Worm (Caenorhabditis elegans) whole organism, young adult: ENCODE data around the gene elpc-4.

ENCODE experiments used
- F52B5.7 ChIP-seq: sonication (generic microtip); optimal IDR thresholded peaks from 2 replicates; lab custom pipeline; 2016; ENCODE audit warnings: mild to moderate bottlenecking, missing genetic modification characterization, missing compliant biosample characterization
- F55B11.4 ChIP-seq: sonication (generic microtip); optimal IDR thresholded peaks from 2 replicates; lab custom pipeline; 2016; ENCODE audit warnings: missing compliant biosample characterization, missing genetic modification characterization, borderline replicate concordance; ENCODE audit not compliant: insufficient read depth
- K11D2.4 ChIP-seq: fragments of 200-800 bp; sonication (Bioruptor generic); IDR thresholded peaks from 2 replicates; pipeline ENCODE4 v1.3.6; 2022; ENCODE audit warnings: missing genetic modification reagents, missing genetic modification characterization, missing compliant biosample characterization
- Y56A3A.18 ChIP-seq: fragments of 200-800 bp; sonication (Bioruptor generic); IDR thresholded peaks from 2 replicates; pipeline ENCODE4 v1.3.6; 2022; ENCODE audit warnings: missing genetic modification reagents, missing genetic modification characterization, missing compliant biosample characterization
- bed-1 ChIP-seq: fragments of 200-800 bp; sonication (Bioruptor generic); IDR thresholded peaks from 2 replicates; pipeline ENCODE4 v1.3.6; 2022; ENCODE audit warnings: missing genetic modification reagents, missing genetic modification characterization, missing compliant biosample characterization
- bed-2 ChIP-seq: fragments of 200-800 bp; sonication (Bioruptor generic); IDR thresholded peaks from 2 replicates; pipeline ENCODE4 v1.3.6; 2022; ENCODE audit warnings: missing genetic modification reagents, missing genetic modification characterization, missing compliant biosample characterization
- ceh-40 ChIP-seq: fragments of 200-800 bp; sonication (Bioruptor generic); IDR thresholded peaks from 2 replicates; pipeline ENCODE4 v1.3.6; 2022; ENCODE audit warnings: missing genetic modification characterization, missing compliant biosample characterization
- die-1 ChIP-seq: sonication (generic microtip); optimal IDR thresholded peaks from 2 replicates; lab custom pipeline; 2016; ENCODE audit warnings: missing genotype, mild to moderate bottlenecking, missing genetic modification characterization, missing compliant biosample characterization
- dox-1 ChIP-seq: fragments of 200-800 bp; sonication (Bioruptor generic); IDR thresholded peaks from 2 replicates; pipeline ENCODE4 v1.3.6; 2022; ENCODE audit warnings: missing genetic modification reagents, missing genetic modification characterization, missing compliant biosample characterization
- dpl-1 ChIP-seq: fragments of 150-350 bp; optimal IDR thresholded peaks from 2 replicates; lab custom pipeline; 2014; ENCODE audit warnings: missing biosample characterization, missing genetic modification reagents, missing genetic modification characterization
- hlh-26 ChIP-seq: fragments of 200-800 bp; sonication (Bioruptor generic); conservative IDR thresholded peaks from 2 replicates; pipeline ENCODE4 v1.3.6; 2022; ENCODE audit warnings: missing genetic modification reagents, missing genetic modification characterization, missing compliant biosample characterization
- lag-1 ChIP-seq: fragments of 200-800 bp; sonication (Bioruptor generic); IDR thresholded peaks from 2 replicates; pipeline ENCODE4 v1.3.6; 2022; ENCODE audit warnings: missing genetic modification reagents, missing genetic modification characterization, missing compliant biosample characterization
- let-607 ChIP-seq, 2 experiments: fragments of 200-800 bp in 1 of 2; sonication (Bioruptor generic) in 1 of 2; sonication (generic microtip) in 1 of 2; optimal IDR thresholded peaks; 2 replicates each; lab custom pipeline; 2016 to 2018; ENCODE audit warnings: mild to moderate bottlenecking in 2 of 2, missing compliant biosample characterization in 2 of 2, missing genetic modification characterization in 2 of 2, moderate library complexity in 2 of 2, missing genotype in 1 of 2
- lin-40 ChIP-seq: sonication (generic microtip); optimal IDR thresholded peaks from 2 replicates; lab custom pipeline; 2016; ENCODE audit warnings: missing genetic modification characterization, mild to moderate bottlenecking, missing compliant biosample characterization, missing genotype, missing genetic modification reagents
- lir-1 ChIP-seq: fragments of 200-800 bp; sonication (Bioruptor generic); conservative IDR thresholded peaks from 2 replicates; pipeline ENCODE4 v1.3.6; 2022; ENCODE audit warnings: missing genetic modification reagents, missing genetic modification characterization, missing compliant biosample characterization
- lsy-27 ChIP-seq: sonication (generic microtip); optimal IDR thresholded peaks from 2 replicates; lab custom pipeline; 2017; ENCODE audit warnings: missing genetic modification characterization, mild to moderate bottlenecking, missing compliant biosample characterization, antibody characterized with exemption, missing genotype, borderline replicate concordance; ENCODE audit not compliant: insufficient read depth
- madf-3 ChIP-seq: fragments of 200-800 bp; sonication (Bioruptor generic); IDR thresholded peaks from 2 replicates; pipeline ENCODE4 v1.3.6; 2022; ENCODE audit warnings: missing genetic modification reagents, missing genetic modification characterization, missing compliant biosample characterization
- mel-28 ChIP-seq: sonication (generic microtip); optimal IDR thresholded peaks from 2 replicates; lab custom pipeline; 2016; ENCODE audit warnings: borderline replicate concordance, mild to moderate bottlenecking, missing genetic modification characterization, missing compliant biosample characterization
- mes-4 ChIP-seq: sonication (generic microtip); optimal IDR thresholded peaks from 2 replicates; lab custom pipeline; 2016; ENCODE audit warnings: missing genotype, missing genetic modification characterization, missing compliant biosample characterization
- mxl-1 ChIP-seq: sonication (generic microtip); optimal IDR thresholded peaks from 2 replicates; lab custom pipeline; 2016; ENCODE audit warnings: missing genetic modification characterization, missing compliant biosample characterization
- nhr-120 ChIP-seq: fragments of 200-800 bp; sonication (Bioruptor generic); IDR thresholded peaks from 2 replicates; pipeline ENCODE4 v1.3.6; 2022; ENCODE audit warnings: missing genetic modification characterization, missing compliant biosample characterization
- nhr-27 ChIP-seq: fragments of 200-800 bp; sonication (Bioruptor generic); optimal IDR thresholded peaks from 2 replicates; lab custom pipeline; 2018; ENCODE audit warnings: mild to moderate bottlenecking, missing genetic modification characterization, moderate library complexity, missing compliant biosample characterization
- nhr-80 ChIP-seq: sonication (generic microtip); optimal IDR thresholded peaks from 2 replicates; lab custom pipeline; 2016; ENCODE audit warnings: missing genetic modification characterization, missing compliant biosample characterization
- sea-2 ChIP-seq: fragments of 200-800 bp; sonication (Bioruptor generic); IDR thresholded peaks from 2 replicates; pipeline ENCODE4 v1.3.6; 2022; ENCODE audit warnings: missing genetic modification characterization, missing compliant biosample characterization
- snpc-4 ChIP-seq, 5 experiments: fragments of 150-350 bp in 1 of 5; sonication (generic microtip) in 4 of 5; optimal IDR thresholded peaks; 2 replicates each; lab custom pipeline; 2014 to 2018; ENCODE audit warnings: missing genetic modification characterization in 5 of 5, missing biosample characterization in 3 of 5, antibody characterized with exemption in 2 of 5, mild to moderate bottlenecking in 2 of 5, missing compliant biosample characterization in 2 of 5, missing genotype in 2 of 5, moderate library complexity in 2 of 5, missing genetic modification reagents in 1 of 5
- somi-1 ChIP-seq: fragments of 200-800 bp; sonication (Bioruptor generic); optimal IDR thresholded peaks from 2 replicates; lab custom pipeline; 2018; ENCODE audit warnings: mild to moderate bottlenecking, missing genetic modification characterization, missing compliant biosample characterization
- sptf-2 ChIP-seq: fragments of 200-800 bp; sonication (Bioruptor generic); optimal IDR thresholded peaks from 2 replicates; lab custom pipeline; 2018; ENCODE audit warnings: mild to moderate bottlenecking, missing genetic modification characterization, missing compliant biosample characterization
- tlf-1 ChIP-seq: fragments of 200-800 bp; sonication (Bioruptor generic); optimal IDR thresholded peaks from 2 replicates; lab custom pipeline; 2018; ENCODE audit warnings: mild to moderate bottlenecking, missing genetic modification characterization, missing compliant biosample characterization
- unc-62 ChIP-seq: fragments of 150-350 bp; optimal IDR thresholded peaks from 2 replicates; lab custom pipeline; 2014; ENCODE audit warnings: missing biosample characterization, missing genetic modification reagents, missing genetic modification characterization
- ztf-18 ChIP-seq: sonication (generic microtip); optimal IDR thresholded peaks from 2 replicates; lab custom pipeline; 2016; ENCODE audit warnings: missing genotype, mild to moderate bottlenecking, missing genetic modification characterization, missing compliant biosample characterization
- ztf-26 ChIP-seq: sonication (generic microtip); optimal IDR thresholded peaks from 2 replicates; lab custom pipeline; 2017; ENCODE audit warnings: missing genetic modification characterization, missing compliant biosample characterization

elpc-4 gene

DNA sequence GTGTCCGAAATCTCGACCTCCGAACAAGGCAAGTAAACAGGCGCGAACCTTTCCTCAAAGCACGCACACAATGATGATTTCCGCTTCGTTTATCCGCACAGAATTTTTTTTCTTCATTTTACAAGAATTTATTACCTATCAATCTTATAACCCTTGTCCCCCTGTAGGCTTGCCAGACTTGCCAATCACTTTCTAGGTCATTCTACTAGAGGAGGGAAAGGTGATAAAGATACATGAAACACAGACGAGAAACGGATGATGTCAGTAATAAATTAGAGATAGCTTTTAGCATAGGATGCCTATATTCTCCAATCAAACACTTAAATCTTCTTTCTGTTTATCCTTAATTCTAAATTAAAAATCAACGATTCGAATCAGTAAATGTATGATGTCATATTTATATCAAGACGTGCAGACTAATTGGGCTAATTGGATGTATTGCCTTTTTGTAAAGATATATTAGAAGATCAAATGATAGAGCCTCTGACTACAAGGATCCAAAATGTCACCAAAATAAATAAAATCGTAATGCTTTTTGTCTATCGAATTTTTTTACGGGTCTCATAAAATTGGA lies 10.6 kb downstream of the elpc-4 start:
- no peak for TF ChIP-seq hlh-26 (GFP tag; lab: Robert Waterston, UW)
- no peak for TF ChIP-seq lag-1

ce11 chrIV:8028372-8028771 lies 11.6 kb downstream of the elpc-4 start:
- no peak for TF ChIP-seq lsy-27 (tag; lab: Kevin White, UChicago)
- TF ChIP-seq lin-40 (tag; lab: Kevin White, UChicago): peak; percentile 63
- 0 out of 2 replicates have a peak, but pooled peaks have one; percentile 16 for TF ChIP-seq K11D2.4 (GFP tag; lab: Robert Waterston, UW)
- peak; percentile 84 for TF ChIP-seq ztf-26
- TF ChIP-seq ceh-40 (GFP tag; lab: Robert Waterston, UW): no peak
- TF ChIP-seq tlf-1 (GFP tag; lab: Kevin White, UChicago): no peak
- TF ChIP-seq mel-28 (tag; lab: Kevin White, UChicago): no peak
- TF ChIP-seq nhr-80 (tag; lab: Kevin White, UChicago): peak; percentile 71
- no peak for TF ChIP-seq F55B11.4 (tag; lab: Kevin White, UChicago)
- peak; percentile 86 for TF ChIP-seq somi-1

DNA sequence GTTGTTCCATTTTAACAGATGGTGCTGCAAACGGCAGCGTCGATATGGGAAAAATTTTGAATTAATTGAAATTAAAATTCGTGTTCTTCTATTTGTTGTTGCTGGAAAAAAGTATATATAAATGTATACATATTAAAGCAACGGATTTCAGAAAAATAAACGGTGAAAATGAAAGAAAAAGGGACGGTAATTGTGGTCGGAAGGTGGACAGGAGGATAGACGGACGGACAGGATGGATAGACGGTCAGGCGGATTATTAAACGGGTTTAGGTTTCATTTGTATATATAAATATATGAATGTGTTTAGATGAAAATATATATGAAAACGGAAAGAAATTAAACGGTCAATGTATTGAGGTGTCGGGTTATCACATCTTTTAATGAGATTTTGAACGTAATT lies 12.6 kb downstream of the elpc-4 start, which contains the start of gene nhr-31:
TSS of gene nhr-31 (minus strand) at position 101 of the 400 bp plus-strand sequence.
- no peak for TF ChIP-seq nhr-27
- TF ChIP-seq unc-62 (GFP tag; lab: Kevin White, UChicago): no peak
- TF ChIP-seq snpc-4 (GFP tag; optimal IDR thresholded peaks at IDR 0.05; lab: Kevin White, UChicago): no peak
- TF ChIP-seq snpc-4 (tag; optimal IDR thresholded peaks at IDR 0.05; lab: Kevin White, UChicago): no peak
- TF ChIP-seq die-1 (tag; lab: Kevin White, UChicago): no peak
- TF ChIP-seq Y56A3A.18 (GFP tag; lab: Robert Waterston, UW): no peak
- TF ChIP-seq sptf-2 (GFP tag; lab: Kevin White, UChicago): no peak
- no peak for TF ChIP-seq nhr-80 (tag; lab: Kevin White, UChicago)
- no peak for TF ChIP-seq K11D2.4 (GFP tag; lab: Robert Waterston, UW)
- no peak for TF ChIP-seq sea-2
- TF ChIP-seq ztf-18: no peak
- TF ChIP-seq dpl-1 (GFP tag; lab: Kevin White, UChicago): no peak
- TF ChIP-seq mxl-1 (tag; lab: Kevin White, UChicago): no peak
- TF ChIP-seq madf-3 (GFP tag; lab: Robert Waterston, UW): no peak
- TF ChIP-seq bed-2 (GFP tag; lab: Robert Waterston, UW): no peak
- no peak for TF ChIP-seq mes-4 (tag; lab: Kevin White, UChicago)
- no peak for TF ChIP-seq lir-1
- TF ChIP-seq nhr-120 (GFP tag; lab: Robert Waterston, UW): no peak
- TF ChIP-seq dox-1 (GFP tag; lab: Robert Waterston, UW): no peak
- no peak for TF ChIP-seq F52B5.7
- no peak for TF ChIP-seq bed-1 (GFP tag; lab: Robert Waterston, UW)

- TF ChIP-seq let-607 (tag; optimal IDR thresholded peaks at IDR 0.05; lab: Kevin White, UChicago) (peak in 1 of 2 experiments; percentile 19), nhr-80 (tag; lab: Kevin White, UChicago) (peak; percentile 94), ztf-26 (no peak)
- TF ChIP-seq, all 124 proteins: peak for 2
These were observed 13.3 kb downstream of the elpc-4 start for ce11 chrIV:8030099-8030498.
